Fruit fly (Drosophila melanogaster) S2 (cell line): Measurements from ENCODE around the gene ldbr.

Experiments used
- CG8478 ChIP-seq: fragments of >200 bp; optimal IDR thresholded peaks from 2 replicates; lab custom pipeline; 2018
- CTCF ChIP-seq, 2 experiments: fragments of >200 bp; optimal IDR thresholded peaks; 2 replicates each; lab custom pipeline; 2018

dm6 chr3L:8086218-8086617 is 35.4 kb upstream of the ldbr start:
- no peak for TF ChIP-seq CG8478 (lab: Kevin White, UChicago)
- no peak for TF ChIP-seq CTCF (optimal IDR thresholded peaks at IDR 0.05; lab: Kevin White, UChicago)
